Fruit fly (Drosophila melanogaster): ENCODE data around the gene Muc91C.

The Muc91C gene

dm6 chr3R:18680332-18680731 lies 12.2 kb downstream of the Muc91C start, which contains the start of the genes CG46318 and ChT:
TSS of gene CG46318 (plus strand) at chr3R:18680604.
TSS of gene ChT (plus strand) at chr3R:18680604.
- TF ChIP-seq h (optimal IDR thresholded peaks at IDR 0.05) (no peak), Myc (optimal IDR thresholded peaks at IDR 0.05) (no peak), ttk (optimal IDR thresholded peaks at IDR 0.05) (no peak), psq (optimal IDR thresholded peaks at IDR 0.05) (no peak), insv (optimal IDR thresholded peaks at IDR 0.05) (no peak), Sin3A (optimal IDR thresholded peaks at IDR 0.05) (no peak)

dm6 chr3R:18677500-18677940 lies 15.0 kb downstream of the Muc91C start, which contains the start of the genes dind and CG7706:
TSS of gene dind (minus strand) at chr3R:18677539.
TSS of gene CG7706 (plus strand) at chr3R:18677818.
- TF ChIP-seq psq (optimal IDR thresholded peaks at IDR 0.05) (no peak), Sin3A (optimal IDR thresholded peaks at IDR 0.05) (no peak), insv (optimal IDR thresholded peaks at IDR 0.05) (no peak), Myc (optimal IDR thresholded peaks at IDR 0.05) (no peak), ttk (optimal IDR thresholded peaks at IDR 0.05) (no peak), h (optimal IDR thresholded peaks at IDR 0.05) (no peak)

dm6 chr3R:18671112-18671729 lies 21.3 kb downstream of the Muc91C start, which contains the start of gene CG31230:
TSS of gene CG31230 (plus strand) at chr3R:18671679.
- TF ChIP-seq Myc (optimal IDR thresholded peaks at IDR 0.05) (no peak), insv (optimal IDR thresholded peaks at IDR 0.05) (no peak), Sin3A (optimal IDR thresholded peaks at IDR 0.05) (no peak), ttk (optimal IDR thresholded peaks at IDR 0.05) (no peak)

dm6 chr3R:18670441-18671111 lies 21.9 kb downstream of the Muc91C start:
- TF ChIP-seq Myc (optimal IDR thresholded peaks at IDR 0.05) (no peak), h (optimal IDR thresholded peaks at IDR 0.05) (no peak), insv (optimal IDR thresholded peaks at IDR 0.05) (no peak), Sin3A (optimal IDR thresholded peaks at IDR 0.05) (no peak), ttk (optimal IDR thresholded peaks at IDR 0.05) (no peak), psq (optimal IDR thresholded peaks at IDR 0.05) (no peak)

- TF ChIP-seq insv (optimal IDR thresholded peaks at IDR 0.05) (no peak), ttk (optimal IDR thresholded peaks at IDR 0.05) (no peak), psq (optimal IDR thresholded peaks at IDR 0.05) (no peak), h (optimal IDR thresholded peaks at IDR 0.05) (no peak), Sin3A (optimal IDR thresholded peaks at IDR 0.05) (no peak), Myc (optimal IDR thresholded peaks at IDR 0.05) (no peak)
Measured at dm6 chr3R:18669812-18670211, 22.7 kb downstream of the Muc91C start.

- no peak for TF ChIP-seq Myc (optimal IDR thresholded peaks at IDR 0.05)
- no peak for TF ChIP-seq insv (optimal IDR thresholded peaks at IDR 0.05)
Measured at dm6 chr3R:18669152-18669551, 23.4 kb downstream of the Muc91C start, which contains the start of gene CG7702. TSS of gene CG7702 (plus strand) at chr3R:18669390.

dm6 chr3R:18667659-18668248 lies 24.8 kb downstream of the Muc91C start, which contains the start of gene CG31229:
TSS of gene CG31229 (plus strand) at chr3R:18667852.
- TF ChIP-seq Sin3A (optimal IDR thresholded peaks at IDR 0.05): no peak
- TF ChIP-seq ttk (optimal IDR thresholded peaks at IDR 0.05): no peak
- no peak for TF ChIP-seq psq (optimal IDR thresholded peaks at IDR 0.05)
- TF ChIP-seq Myc (optimal IDR thresholded peaks at IDR 0.05): no peak
- no peak for TF ChIP-seq h (optimal IDR thresholded peaks at IDR 0.05)
- no peak for TF ChIP-seq insv (optimal IDR thresholded peaks at IDR 0.05)

dm6 chr3R:18665061-18665460 lies 27.5 kb downstream of the Muc91C start, which contains the start of gene CG31231:
TSS of gene CG31231 (plus strand) at chr3R:18665361.
- no peak for TF ChIP-seq Myc (optimal IDR thresholded peaks at IDR 0.05)
- TF ChIP-seq ttk (optimal IDR thresholded peaks at IDR 0.05): no peak
- no peak for TF ChIP-seq insv (optimal IDR thresholded peaks at IDR 0.05)
- TF ChIP-seq h (optimal IDR thresholded peaks at IDR 0.05): no peak
- no peak for TF ChIP-seq psq (optimal IDR thresholded peaks at IDR 0.05)
- TF ChIP-seq Sin3A (optimal IDR thresholded peaks at IDR 0.05): no peak

- TF ChIP-seq insv (optimal IDR thresholded peaks at IDR 0.05): no peak
- no peak for TF ChIP-seq Sin3A (optimal IDR thresholded peaks at IDR 0.05)
- TF ChIP-seq h (optimal IDR thresholded peaks at IDR 0.05): no peak
- no peak for TF ChIP-seq ttk (optimal IDR thresholded peaks at IDR 0.05)
- TF ChIP-seq psq (optimal IDR thresholded peaks at IDR 0.05): no peak
- TF ChIP-seq Myc (optimal IDR thresholded peaks at IDR 0.05): no peak
Measured at dm6 chr3R:18663525-18663924, 29.0 kb downstream of the Muc91C start, which contains the start of the genes Cpsf73 and Gos28. TSS of gene Cpsf73 (minus strand) at chr3R:18663552. TSS of gene Gos28 (plus strand) at chr3R:18663738.

- TF ChIP-seq insv (optimal IDR thresholded peaks at IDR 0.05): no peak
Measured at dm6 chr3R:18658945-18659642, 33.4 kb downstream of the Muc91C start, which contains the start of the genes CG31224 and CstF64. TSS of gene CG31224 (minus strand) at chr3R:18659309. TSS of gene CstF64 (plus strand) at chr3R:18659618.

dm6 chr3R:18658380-18658944 lies 34.1 kb downstream of the Muc91C start:
- TF ChIP-seq insv (optimal IDR thresholded peaks at IDR 0.05): no peak
- no peak for TF ChIP-seq Sin3A (optimal IDR thresholded peaks at IDR 0.05)
- no peak for TF ChIP-seq psq (optimal IDR thresholded peaks at IDR 0.05)
- no peak for TF ChIP-seq ttk (optimal IDR thresholded peaks at IDR 0.05)
- no peak for TF ChIP-seq h (optimal IDR thresholded peaks at IDR 0.05)
- no peak for TF ChIP-seq Myc (optimal IDR thresholded peaks at IDR 0.05)

Measured in Kc167 (cell line).